Worm (Caenorhabditis elegans): Measurements from ENCODE around the gene ctbp-1.
A peak's percentile ranks its signal among the peaks of the same experiment; 100 is the strongest.

The ctbp-1 gene

ce11 chrX:5834581-5835481, 27.7 kb upstream of the ctbp-1 start, which contains the start of gene F13D11.4:
Gene F13D11.4 (minus strand): TSS chrX:5834805.
- no peak for TF ChIP-seq W03F9.2 (tag; optimal IDR thresholded peaks at IDR 0.05)
- no peak for TF ChIP-seq him-1 (tag; optimal IDR thresholded peaks at IDR 0.05)

ce11 chrX:5836527-5836926, 26.0 kb upstream of the ctbp-1 start:
- TF ChIP-seq W03F9.2 (tag; optimal IDR thresholded peaks at IDR 0.05) = no peak
- no peak for TF ChIP-seq dao-5 (tag; optimal IDR thresholded peaks at IDR 0.05)

ce11 chrX:5837035-5837434, 25.5 kb upstream of the ctbp-1 start:
- TF ChIP-seq dao-5 (tag; optimal IDR thresholded peaks at IDR 0.05) (no peak), him-1 (tag; optimal IDR thresholded peaks at IDR 0.05) (no peak), W03F9.2 (tag; optimal IDR thresholded peaks at IDR 0.05) (no peak)

- TF ChIP-seq W03F9.2 (tag; optimal IDR thresholded peaks at IDR 0.05) (no peak), him-1 (tag; optimal IDR thresholded peaks at IDR 0.05) (no peak), dao-5 (tag; optimal IDR thresholded peaks at IDR 0.05) (no peak)
These were observed 23.4 kb upstream of the ctbp-1 start for ce11 chrX:5839143-5839542.

- no peak for TF ChIP-seq him-1 (tag; optimal IDR thresholded peaks at IDR 0.05)
- TF ChIP-seq W03F9.2 (tag; optimal IDR thresholded peaks at IDR 0.05) = no peak
- TF ChIP-seq dao-5 (tag; optimal IDR thresholded peaks at IDR 0.05) = no peak
These were observed 22.9 kb upstream of the ctbp-1 start, which contains the start of gene dct-11 for ce11 chrX:5839643-5840042. Gene dct-11 (minus strand): TSS chrX:5839778.

- peak; percentile 96 for TF ChIP-seq him-1 (tag; optimal IDR thresholded peaks at IDR 0.05)
- peak; percentile 83 for TF ChIP-seq W03F9.2 (tag; optimal IDR thresholded peaks at IDR 0.05)
- TF ChIP-seq dao-5 (tag; optimal IDR thresholded peaks at IDR 0.05) = peak; percentile 61
These were observed 21.4 kb upstream of the ctbp-1 start, which contains the start of gene puf-9 for ce11 chrX:5841060-5841642. Gene puf-9 (plus strand): TSS chrX:5841592.

- TF ChIP-seq dao-5 (tag; optimal IDR thresholded peaks at IDR 0.05) = no peak
- TF ChIP-seq W03F9.2 (tag; optimal IDR thresholded peaks at IDR 0.05) = no peak
- TF ChIP-seq him-1 (tag; optimal IDR thresholded peaks at IDR 0.05) = peak; percentile 39
These were observed 15.2 kb upstream of the ctbp-1 start for ce11 chrX:5847268-5847667.

- TF ChIP-seq dao-5 (tag; optimal IDR thresholded peaks at IDR 0.05) = no peak
- no peak for TF ChIP-seq W03F9.2 (tag; optimal IDR thresholded peaks at IDR 0.05)
- TF ChIP-seq him-1 (tag; optimal IDR thresholded peaks at IDR 0.05) = no peak
These were observed 13.8 kb upstream of the ctbp-1 start, which contains the start of gene atat-2 for ce11 chrX:5848703-5849102. Gene atat-2 (plus strand): TSS chrX:5849100.

ce11 chrX:5850472-5850871, 12.0 kb upstream of the ctbp-1 start:
- no peak for TF ChIP-seq W03F9.2 (tag; optimal IDR thresholded peaks at IDR 0.05)
- no peak for TF ChIP-seq dao-5 (tag; optimal IDR thresholded peaks at IDR 0.05)
- no peak for TF ChIP-seq him-1 (tag; optimal IDR thresholded peaks at IDR 0.05)

ce11 chrX:5852113-5852512, 10.4 kb upstream of the ctbp-1 start:
- TF ChIP-seq him-1 (tag; optimal IDR thresholded peaks at IDR 0.05) (no peak), W03F9.2 (tag; optimal IDR thresholded peaks at IDR 0.05) (no peak), dao-5 (tag; optimal IDR thresholded peaks at IDR 0.05) (no peak)

ce11 chrX:5854163-5854451, 8.4 kb upstream of the ctbp-1 start, which contains the start of gene hog-1:
Gene hog-1 (minus strand): TSS chrX:5854263.
- TF ChIP-seq dao-5 (tag; optimal IDR thresholded peaks at IDR 0.05) = no peak
- no peak for TF ChIP-seq him-1 (tag; optimal IDR thresholded peaks at IDR 0.05)
- TF ChIP-seq W03F9.2 (tag; optimal IDR thresholded peaks at IDR 0.05) = no peak

- TF ChIP-seq him-1 (tag; optimal IDR thresholded peaks at IDR 0.05) (no peak), W03F9.2 (tag; optimal IDR thresholded peaks at IDR 0.05) (no peak), dao-5 (tag; optimal IDR thresholded peaks at IDR 0.05) (no peak)
These were observed 7.9 kb upstream of the ctbp-1 start for ce11 chrX:5854452-5855234.

ce11 chrX:5859161-5859560, 3.3 kb upstream of the ctbp-1 start:
- no peak for TF ChIP-seq W03F9.2 (tag; optimal IDR thresholded peaks at IDR 0.05)
- no peak for TF ChIP-seq dao-5 (tag; optimal IDR thresholded peaks at IDR 0.05)
- TF ChIP-seq him-1 (tag; optimal IDR thresholded peaks at IDR 0.05) = no peak

ce11 chrX:5868030-5868429, 5.5 kb downstream of the ctbp-1 start:
- TF ChIP-seq dao-5 (tag; optimal IDR thresholded peaks at IDR 0.05) = no peak
- TF ChIP-seq W03F9.2 (tag; optimal IDR thresholded peaks at IDR 0.05) = no peak
- no peak for TF ChIP-seq him-1 (tag; optimal IDR thresholded peaks at IDR 0.05)

Data from whole organism, L4/young adult.